Worm (Caenorhabditis elegans): Measurements from ENCODE around the gene Y41E3.19.
"Not testable (repeated sequence)": the region's sequence is repeated elsewhere in the genome, so short reads cannot be mapped to it uniquely, and the experiment has no call there.

Y41E3.19 gene

DNA sequence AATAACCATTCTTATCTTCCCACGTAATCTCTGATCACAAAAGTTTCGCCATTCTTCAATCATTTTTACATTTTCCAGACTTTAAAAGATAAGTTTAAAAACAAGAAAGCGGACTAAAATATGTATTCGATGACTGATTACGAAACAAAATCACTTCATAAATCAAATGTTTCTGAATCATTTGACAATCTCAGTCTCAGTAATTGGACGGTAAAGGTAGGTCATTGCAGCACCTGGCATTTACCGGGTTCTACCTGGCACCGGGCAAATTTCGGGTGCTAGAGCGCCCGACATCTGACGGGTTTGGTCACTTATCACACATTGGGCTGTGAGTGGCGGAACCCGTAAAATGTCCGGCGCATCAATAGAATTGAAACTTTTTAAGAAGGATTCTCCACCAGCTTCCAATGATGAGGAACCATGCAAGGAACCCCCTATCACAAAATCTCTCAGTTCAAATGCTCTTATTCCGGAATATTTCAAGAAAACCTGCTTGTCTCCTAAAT is at the start of gene Y41E3.19:
Gene Y41E3.19, plus strand, starts transcription at position 51 of the 506 bp plus-strand sequence.
- TF ChIP-seq dao-5 (tag; optimal IDR thresholded peaks at IDR 0.05) (no peak), W03F9.2 (tag; optimal IDR thresholded peaks at IDR 0.05) (no peak), him-1 (tag; optimal IDR thresholded peaks at IDR 0.05) (no peak)

DNA sequence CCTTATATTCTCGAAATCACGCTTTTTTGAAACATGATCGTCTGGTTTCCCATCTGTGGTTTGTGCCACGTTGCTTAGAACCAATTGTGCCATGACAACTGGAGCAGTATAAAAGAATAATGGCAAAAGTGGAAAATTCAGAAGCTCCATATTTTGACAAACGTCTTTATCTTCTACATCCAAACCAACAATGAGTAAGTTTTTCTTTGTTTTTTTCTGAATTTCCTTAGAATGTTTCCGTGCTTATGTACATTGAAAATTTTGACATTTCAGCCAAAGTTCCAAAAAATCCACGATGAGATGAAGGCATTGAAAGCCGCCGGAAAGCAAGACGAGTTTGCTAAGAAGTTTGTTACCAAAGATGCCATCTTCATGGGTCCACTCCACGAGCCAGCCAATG is 49.4 kb upstream of the Y41E3.19 start, which contains the start of gene Y41E3.6:
Gene Y41E3.6, plus strand, starts transcription at position 301 of the 400 bp plus-strand sequence.
- not testable (repeated sequence) for TF ChIP-seq him-1, dao-5, W03F9.2 (tag; optimal IDR thresholded peaks at IDR 0.05)

DNA sequence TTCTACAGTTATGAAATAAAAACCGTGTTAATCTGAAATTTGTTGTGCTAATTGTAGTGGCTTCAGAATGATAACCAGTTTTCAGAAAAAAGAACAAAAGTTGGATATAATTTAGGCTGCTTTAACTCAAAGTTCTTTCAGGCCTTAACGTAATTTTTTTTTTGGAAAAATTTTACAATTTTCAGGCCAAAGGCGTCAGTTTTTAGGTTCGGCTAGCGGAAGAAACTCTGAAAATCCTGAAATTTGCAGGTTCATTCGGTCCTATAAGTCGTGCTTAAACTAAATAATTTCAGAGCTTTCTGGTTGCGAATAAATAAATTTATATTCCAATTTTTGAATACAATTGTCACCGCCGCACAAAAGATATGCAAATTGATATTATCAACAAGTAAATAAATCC is 47.7 kb upstream of the Y41E3.19 start:
- TF ChIP-seq W03F9.2 (tag; optimal IDR thresholded peaks at IDR 0.05) (no peak), dao-5 (tag; optimal IDR thresholded peaks at IDR 0.05) (no peak), him-1 (tag; optimal IDR thresholded peaks at IDR 0.05) (no peak)

- TF ChIP-seq him-1 (tag; optimal IDR thresholded peaks at IDR 0.05): no peak
- TF ChIP-seq dao-5 (tag; optimal IDR thresholded peaks at IDR 0.05): no peak
- TF ChIP-seq W03F9.2 (tag; optimal IDR thresholded peaks at IDR 0.05): no peak
These were observed 44.8 kb upstream of the Y41E3.19 start for ce11 chrIV:15011169-15011568.

ce11 chrIV:15012154-15012892 is 43.6 kb upstream of the Y41E3.19 start:
- TF ChIP-seq him-1 (tag; optimal IDR thresholded peaks at IDR 0.05): no peak
- no peak for TF ChIP-seq dao-5 (tag; optimal IDR thresholded peaks at IDR 0.05)
- no peak for TF ChIP-seq W03F9.2 (tag; optimal IDR thresholded peaks at IDR 0.05)

- TF ChIP-seq dao-5 (tag; optimal IDR thresholded peaks at IDR 0.05): no peak
- TF ChIP-seq W03F9.2 (tag; optimal IDR thresholded peaks at IDR 0.05): no peak
- no peak for TF ChIP-seq him-1 (tag; optimal IDR thresholded peaks at IDR 0.05)
These were observed 42.8 kb upstream of the Y41E3.19 start, which contains the start of gene qars-1 for ce11 chrIV:15013083-15013482. Gene qars-1, minus strand, starts transcription at chrIV:15013183.

DNA sequence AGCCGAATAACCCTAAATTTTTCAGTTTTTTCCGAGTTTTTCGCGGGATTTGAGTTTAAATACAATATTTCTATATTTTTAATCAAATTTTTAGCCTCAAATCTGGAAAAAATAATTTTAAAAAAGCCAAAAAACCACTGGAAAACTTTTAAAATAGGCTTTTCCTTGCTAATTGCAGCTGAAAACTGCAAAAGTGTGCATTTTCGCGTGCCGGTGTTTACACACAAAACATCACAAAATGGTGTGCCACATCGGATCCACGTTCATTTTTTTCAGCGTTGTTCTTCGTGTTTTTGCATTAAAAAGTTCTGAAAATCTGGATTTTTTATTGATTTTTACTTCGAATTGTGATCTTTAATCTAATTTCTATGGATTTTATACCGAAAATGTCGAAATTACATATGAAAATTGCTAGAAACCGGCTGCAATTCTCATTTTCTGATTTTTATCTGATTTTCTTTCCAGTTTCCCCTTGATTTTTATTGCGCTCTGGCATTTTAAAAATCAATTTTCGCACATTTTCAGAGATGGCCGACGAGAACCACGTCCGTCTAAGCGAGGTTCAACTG is 42.3 kb upstream of the Y41E3.19 start, which contains the start of gene Y41E3.7:
Gene Y41E3.7, plus strand, starts transcription at position 519 of the 569 bp plus-strand sequence.
- no peak for TF ChIP-seq dao-5 (tag; optimal IDR thresholded peaks at IDR 0.05)
- TF ChIP-seq W03F9.2 (tag; optimal IDR thresholded peaks at IDR 0.05): peak; percentile 10

DNA sequence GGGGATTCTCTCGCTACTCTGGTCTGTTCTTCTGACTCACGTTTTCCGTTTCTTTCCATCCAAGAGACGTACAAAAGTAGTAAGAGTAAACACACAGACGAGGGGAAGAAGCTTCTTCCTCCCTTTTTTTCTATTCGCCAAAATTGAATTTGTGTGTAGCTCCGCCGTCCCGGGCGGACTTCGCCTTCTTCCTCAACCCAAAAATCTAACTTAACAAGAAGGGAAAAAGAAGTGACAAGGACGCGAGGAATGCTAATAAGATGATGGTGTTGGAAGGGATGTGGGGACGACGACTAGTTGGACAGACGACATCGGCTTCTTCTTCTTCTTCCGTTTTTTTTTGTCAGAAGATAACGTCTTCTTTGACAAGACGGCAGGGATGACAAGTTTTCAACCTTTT is 38.9 kb upstream of the Y41E3.19 start:
- TF ChIP-seq W03F9.2 (tag; optimal IDR thresholded peaks at IDR 0.05) (no peak), dao-5 (tag; optimal IDR thresholded peaks at IDR 0.05) (no peak), him-1 (tag; optimal IDR thresholded peaks at IDR 0.05) (no peak)

ce11 chrIV:15020958-15021357 is 35.0 kb upstream of the Y41E3.19 start:
- TF ChIP-seq him-1 (tag; optimal IDR thresholded peaks at IDR 0.05) (peak; percentile 10), dao-5 (tag; optimal IDR thresholded peaks at IDR 0.05) (no peak)

ce11 chrIV:15024426-15024825 is 31.5 kb upstream of the Y41E3.19 start:
- TF ChIP-seq W03F9.2 (tag; optimal IDR thresholded peaks at IDR 0.05) (no peak), him-1 (tag; optimal IDR thresholded peaks at IDR 0.05) (no peak), dao-5 (tag; optimal IDR thresholded peaks at IDR 0.05) (no peak)

ce11 chrIV:15025384-15025783 is 30.5 kb upstream of the Y41E3.19 start, which contains the start of gene fcd-2:
Gene fcd-2, plus strand, starts transcription at chrIV:15025710.
- peak; percentile 53 for TF ChIP-seq W03F9.2 (tag; optimal IDR thresholded peaks at IDR 0.05)
- TF ChIP-seq dao-5 (tag; optimal IDR thresholded peaks at IDR 0.05): no peak
- TF ChIP-seq him-1 (tag; optimal IDR thresholded peaks at IDR 0.05): peak; percentile 66

DNA sequence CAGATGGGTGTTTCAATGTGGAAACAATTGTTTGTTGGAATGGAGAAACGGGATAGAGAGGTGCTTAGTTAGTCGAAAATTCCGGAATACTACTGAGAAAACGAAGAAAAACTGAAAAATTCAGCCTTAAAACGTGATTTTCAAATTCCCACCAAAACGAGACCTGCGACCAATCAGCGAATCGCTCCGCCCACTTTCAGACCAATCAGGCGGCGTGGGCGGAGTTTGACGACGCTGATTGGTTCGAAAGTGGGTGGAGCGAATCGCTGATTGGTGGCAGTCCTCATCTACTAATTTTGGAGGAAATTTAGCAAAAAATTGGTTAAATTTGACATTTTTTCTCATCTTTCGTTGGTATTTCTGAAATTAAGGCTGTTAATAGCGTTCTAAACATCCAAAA is 28.6 kb upstream of the Y41E3.19 start:
- no peak for TF ChIP-seq W03F9.2 (tag; optimal IDR thresholded peaks at IDR 0.05)
- TF ChIP-seq him-1 (tag; optimal IDR thresholded peaks at IDR 0.05): no peak
- no peak for TF ChIP-seq dao-5 (tag; optimal IDR thresholded peaks at IDR 0.05)

DNA sequence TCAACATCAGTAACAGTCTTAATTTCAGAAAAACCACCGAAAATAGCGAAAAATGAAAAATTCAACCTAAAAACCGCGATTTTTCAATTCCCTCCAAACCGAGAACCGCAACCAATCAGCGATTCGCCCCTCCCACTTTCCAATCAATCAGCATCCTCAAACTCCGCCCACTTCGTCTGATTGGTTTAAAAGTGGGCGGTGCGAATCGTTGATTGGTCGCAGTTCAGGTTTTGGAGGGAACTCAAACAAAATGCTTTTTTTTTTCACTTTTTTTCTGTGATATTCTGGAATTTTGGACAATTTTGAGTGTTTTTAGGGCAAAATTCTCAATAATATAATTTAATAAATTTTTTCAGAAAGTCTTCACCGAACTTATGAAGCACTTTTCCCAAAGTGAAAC is 28.0 kb upstream of the Y41E3.19 start:
- no peak for TF ChIP-seq dao-5 (tag; optimal IDR thresholded peaks at IDR 0.05)
- no peak for TF ChIP-seq him-1 (tag; optimal IDR thresholded peaks at IDR 0.05)
- no peak for TF ChIP-seq W03F9.2 (tag; optimal IDR thresholded peaks at IDR 0.05)

- TF ChIP-seq W03F9.2 (tag; optimal IDR thresholded peaks at IDR 0.05) (no peak), dao-5 (tag; optimal IDR thresholded peaks at IDR 0.05) (no peak), him-1 (tag; optimal IDR thresholded peaks at IDR 0.05) (no peak)
These were observed 27.5 kb upstream of the Y41E3.19 start for ce11 chrIV:15028386-15028785.

All from whole organism, L4/young adult.